Fruit fly (Drosophila melanogaster): ENCODE data around the gene CG15544.

CG15544 gene

DNA sequence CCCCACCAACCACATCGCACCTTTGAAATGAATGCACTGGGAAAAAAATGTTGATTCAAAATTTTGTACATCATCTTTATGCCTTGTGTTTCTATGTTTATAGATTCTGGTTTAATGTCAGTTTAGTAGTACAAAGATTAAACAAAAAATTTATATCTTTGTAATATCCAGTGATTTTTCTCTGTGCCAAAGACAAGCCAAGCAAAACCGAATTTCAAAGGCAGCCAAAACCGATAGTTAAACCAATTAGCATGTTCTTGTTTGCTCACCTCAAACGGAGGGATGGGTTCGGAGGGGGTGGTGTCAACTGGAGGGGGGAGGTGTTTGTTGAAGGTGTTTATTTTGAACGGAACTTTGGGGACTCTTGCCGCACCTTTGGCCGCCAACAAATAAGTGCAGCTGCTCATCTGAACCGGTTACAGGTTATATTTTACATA is 13.7 kb upstream of the CG15544 start (continued):
- peak; percentile 55 for TF ChIP-seq CG3163 (GFP tag; optimal IDR thresholded peaks at IDR 0.05)
- peak; percentile 79 for TF ChIP-seq CG10654 (GFP tag; optimal IDR thresholded peaks at IDR 0.05)
- TF ChIP-seq CG12236 (GFP tag; optimal IDR thresholded peaks at IDR 0.05), result peak; percentile 71
- peak; percentile 64; the same call in 1 of the 3 replicates for TF ChIP-seq CG11456 (GFP tag; IDR thresholded peaks at IDR 0.05)
- TF ChIP-seq CG3065 (GFP tag; optimal IDR thresholded peaks at IDR 0.05), result peak; percentile 62
- peak; percentile 89 for TF ChIP-seq Awh (GFP tag; IDR thresholded peaks at IDR 0.05)
- peak; percentile 49 for TF ChIP-seq shn (GFP tag; optimal IDR thresholded peaks at IDR 0.05)
- TF ChIP-seq CG11504 (tag; optimal IDR thresholded peaks at IDR 0.05), result peak; percentile 93
- peak; percentile 63 for TF ChIP-seq sd (tag; optimal IDR thresholded peaks at IDR 0.05)
- peak; percentile 88 for TF ChIP-seq Ptx1 (GFP tag; IDR thresholded peaks at IDR 0.05)
- peak; percentile 73 for TF ChIP-seq MTF-1 (GFP tag; optimal IDR thresholded peaks at IDR 0.05; ENCODE audit: borderline replicate concordance)
- no peak for TF ChIP-seq prd (optimal IDR thresholded peaks at IDR 0.05)
- peak; percentile 88 for TF ChIP-seq prd (GFP tag; IDR thresholded peaks at IDR 0.05)
- no peak for TF ChIP-seq Opbp (GFP tag; IDR thresholded peaks at IDR 0.05; ENCODE audit: partially characterized antibody)
- TF ChIP-seq CG16863 (GFP tag; optimal IDR thresholded peaks at IDR 0.05), result peak; percentile 80
- TF ChIP-seq Xrp1 (GFP tag; IDR thresholded peaks at IDR 0.05), result peak; percentile 90
- TF ChIP-seq CG10209 (GFP tag; optimal IDR thresholded peaks at IDR 0.05), result peak; percentile 82
- peak; percentile 92 for TF ChIP-seq unpg (GFP tag; optimal IDR thresholded peaks at IDR 0.05)
- peak; percentile 77 for TF ChIP-seq seq (GFP tag; IDR thresholded peaks at IDR 0.05)
- peak; percentile 35 for TF ChIP-seq CTCF (GFP tag; optimal IDR thresholded peaks at IDR 0.05)
- no peak for TF ChIP-seq cad (GFP tag; optimal IDR thresholded peaks at IDR 0.05)
- peak; percentile 86 for TF ChIP-seq Sox100B (GFP tag; optimal IDR thresholded peaks at IDR 0.05)
- TF ChIP-seq Jarid2 (GFP tag; optimal IDR thresholded peaks at IDR 0.05), result peak; percentile 51
- TF ChIP-seq CG18011 (GFP tag; optimal IDR thresholded peaks at IDR 0.05), result peak; percentile 31
- peak; percentile 61 for TF ChIP-seq ap (GFP tag; IDR thresholded peaks at IDR 0.05)
- TF ChIP-seq Fer2 (tag; optimal IDR thresholded peaks at IDR 0.05), result peak; percentile 47
- TF ChIP-seq CG10462 (GFP tag; optimal IDR thresholded peaks at IDR 0.05), result peak; percentile 55
- TF ChIP-seq gt (GFP tag; IDR thresholded peaks at IDR 0.05), result peak; percentile 14; the same call in 1 of the 2 replicates
- peak; percentile 41 for TF ChIP-seq pho (GFP tag; optimal IDR thresholded peaks at IDR 0.05)
- peak; percentile 88 for TF ChIP-seq CG34422 (GFP tag; IDR thresholded peaks at IDR 0.05)
- TF ChIP-seq Mrtf (GFP tag; IDR thresholded peaks at IDR 0.05), result peak; percentile 80
- TF ChIP-seq CG13296 (GFP tag; optimal IDR thresholded peaks at IDR 0.05), result peak; percentile 82
- peak; percentile 76; the same call in 2 of the 3 replicates for TF ChIP-seq Dbx (GFP tag; IDR thresholded peaks at IDR 0.05)
- peak; percentile 72 for TF ChIP-seq CG2202 (tag; optimal IDR thresholded peaks at IDR 0.05)
- TF ChIP-seq cato (GFP tag; optimal IDR thresholded peaks at IDR 0.05; ENCODE audit: borderline replicate concordance), result peak; percentile 59
- peak; percentile 62 for TF ChIP-seq CG31388 (GFP tag; optimal IDR thresholded peaks at IDR 0.05)
- TF ChIP-seq otp (GFP tag; IDR thresholded peaks at IDR 0.05), result peak; percentile 88; the same call in 2 of the 3 replicates
- peak; percentile 71 for TF ChIP-seq H2.0 (GFP tag; IDR thresholded peaks at IDR 0.05)
- TF ChIP-seq CG3281 (GFP tag; optimal IDR thresholded peaks at IDR 0.05), result peak; percentile 80
- TF ChIP-seq jumu (GFP tag; optimal IDR thresholded peaks at IDR 0.05), result peak; percentile 79
- TF ChIP-seq Aef1 (GFP tag; IDR thresholded peaks at IDR 0.05), result peak; percentile 83
- TF ChIP-seq salm (tag; optimal IDR thresholded peaks at IDR 0.05), result peak; percentile 77
- peak; percentile 63 for TF ChIP-seq CG6765 (GFP tag; optimal IDR thresholded peaks at IDR 0.05)
- peak; percentile 62 for TF ChIP-seq Atf-2 (GFP tag; optimal IDR thresholded peaks at IDR 0.05)
- TF ChIP-seq Dip3 (GFP tag; optimal IDR thresholded peaks at IDR 0.05), result peak; percentile 55
- peak in 1 of 3 experiments; percentile 78 for TF ChIP-seq lola (GFP tag; optimal IDR thresholded peaks at IDR 0.05)
- TF ChIP-seq CG1233 (GFP tag; optimal IDR thresholded peaks at IDR 0.05), result peak; percentile 84
- peak; percentile 70 for TF ChIP-seq CG15011 (GFP tag; optimal IDR thresholded peaks at IDR 0.05)
- peak; percentile 40 for TF ChIP-seq CG10543 (GFP tag; optimal IDR thresholded peaks at IDR 0.05)
- TF ChIP-seq CG10565 (GFP tag; optimal IDR thresholded peaks at IDR 0.05), result peak; percentile 9
- peak; percentile 86 for TF ChIP-seq CG18599 (GFP tag; optimal IDR thresholded peaks at IDR 0.05)

Data from whole organism, embryonic.